Worm (Caenorhabditis elegans): ENCODE data around the gene srsx-29.

DNA sequence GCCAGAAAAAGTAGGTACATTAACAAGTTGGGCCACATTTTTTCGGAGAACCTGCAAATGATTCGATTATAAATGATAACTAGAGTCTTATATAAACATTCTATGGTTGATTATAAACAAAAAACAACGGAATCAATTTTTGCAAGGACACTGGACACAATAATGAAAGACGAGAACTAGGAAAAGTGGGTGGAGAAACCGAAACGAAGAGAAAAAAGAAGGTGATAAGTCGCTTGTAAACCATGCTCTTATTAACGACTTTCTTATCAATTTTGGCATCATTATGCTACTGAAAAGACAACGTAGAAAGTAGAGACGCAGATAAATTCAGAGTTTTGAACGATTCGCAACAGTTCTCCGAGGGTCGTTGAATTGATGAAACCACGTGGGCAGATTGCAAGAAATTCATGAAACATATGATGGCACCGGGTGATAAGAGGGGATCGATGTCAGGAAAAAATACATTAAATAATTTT is 35.3 kb downstream of the srsx-29 start, which contains the start of gene ZK856.5:
- TF ChIP-seq lin-13 (GFP tag; optimal IDR thresholded peaks at IDR 0.05) (no peak), nhr-25 (tag; optimal IDR thresholded peaks at IDR 0.05) (no peak), skn-1 (tag; optimal IDR thresholded peaks at IDR 0.05) (no peak), lsy-2 (tag; optimal IDR thresholded peaks at IDR 0.05) (no peak), sma-3 (GFP tag; optimal IDR thresholded peaks at IDR 0.05) (no peak), nhr-11 (tag; optimal IDR thresholded peaks at IDR 0.05) (no peak), aly-2 (tag; optimal IDR thresholded peaks at IDR 0.05) (no peak), ztf-11 (tag; optimal IDR thresholded peaks at IDR 0.05) (no peak)

Measured in whole organism, L2 larva.